Fruit fly (Drosophila melanogaster) whole organism, prepupa: ENCODE results near the gene RpL18.

Experiments used
- CG10631 ChIP-seq: fragments of 200-800 bp; sonication (Bioruptor generic); optimal IDR thresholded peaks from 2 replicates; lab custom pipeline; 2016; ENCODE audit warnings: missing biosample characterization, missing genetic modification characterization
- CG11294 ChIP-seq: fragments of 200-800 bp; sonication (Bioruptor generic); IDR thresholded peaks from 2 replicates; pipeline ENCODE4 v1.3.6; 2022; ENCODE audit warnings: missing biosample characterization, missing genetic modification characterization
- CG11902 ChIP-seq: fragments of 200-800 bp; sonication (Bioruptor generic); optimal IDR thresholded peaks from 3 replicates; lab custom pipeline; 2016; ENCODE audit warnings: missing biosample characterization, missing genetic modification characterization
- CG15336 ChIP-seq: fragments of 200-800 bp; sonication (Bioruptor generic); IDR thresholded peaks from 2 replicates; pipeline ENCODE4 v1.3.6; 2022; ENCODE audit warnings: missing biosample characterization, missing genetic modification characterization
- CG16779 ChIP-seq: fragments of 200-800 bp; sonication (Bioruptor generic); optimal IDR thresholded peaks from 3 replicates; lab custom pipeline; 2017; ENCODE audit warnings: missing biosample characterization, mild to moderate bottlenecking, missing genetic modification characterization
- CG3032 ChIP-seq: fragments of 200-800 bp; optimal IDR thresholded peaks from 2 replicates; lab custom pipeline; 2019; ENCODE audit warnings: missing biosample characterization, mild to moderate bottlenecking, missing genetic modification characterization, moderate library complexity
- CG31627 ChIP-seq: fragments of 200-800 bp; sonication (Bioruptor generic); optimal IDR thresholded peaks from 3 replicates; lab custom pipeline; 2016; ENCODE audit warnings: missing biosample characterization, missing genetic modification characterization
- CG34406 ChIP-seq: fragments of 200-800 bp; sonication (Bioruptor generic); optimal IDR thresholded peaks from 3 replicates; lab custom pipeline; 2016; ENCODE audit warnings: missing biosample characterization, missing genetic modification characterization
- CG3919 ChIP-seq: fragments of 200-800 bp; sonication (Bioruptor generic); optimal IDR thresholded peaks from 3 replicates; lab custom pipeline; 2016; ENCODE audit warnings: missing biosample characterization, missing genetic modification characterization
- CG6163 ChIP-seq: fragments of 200-800 bp; sonication (Bioruptor generic); IDR thresholded peaks from 3 replicates; pipeline ENCODE4 v1.3.6; 2022; ENCODE audit warnings: missing biosample characterization, missing genetic modification characterization
- CG6276 ChIP-seq: fragments of 200-800 bp; sonication (Bioruptor generic); optimal IDR thresholded peaks from 2 replicates; lab custom pipeline; 2017; ENCODE audit warnings: missing biosample characterization, mild to moderate bottlenecking, missing genetic modification characterization
- CG6792 ChIP-seq: fragments of 200-800 bp; sonication (Bioruptor generic); optimal IDR thresholded peaks from 3 replicates; lab custom pipeline; 2016; ENCODE audit warnings: missing biosample characterization, missing genetic modification characterization
- CG7368 ChIP-seq: fragments of 200-800 bp; sonication (Bioruptor generic); optimal IDR thresholded peaks from 3 replicates; lab custom pipeline; 2016; ENCODE audit warnings: missing biosample characterization, missing genetic modification characterization
- CG8119 ChIP-seq: fragments of 200-800 bp; sonication (Bioruptor generic); IDR thresholded peaks from 3 replicates; pipeline ENCODE4 v1.3.6; 2022; ENCODE audit warnings: missing biosample characterization, missing genetic modification characterization
- CG8319 ChIP-seq: fragments of 200-800 bp; sonication (Bioruptor generic); optimal IDR thresholded peaks from 3 replicates; lab custom pipeline; 2016; ENCODE audit warnings: missing biosample characterization, missing genetic modification characterization
- Eip75B ChIP-seq: fragments of 200-800 bp; sonication (Bioruptor generic); optimal IDR thresholded peaks from 3 replicates; lab custom pipeline; 2016; ENCODE audit warnings: missing biosample characterization, missing genetic modification characterization
- Eip78C ChIP-seq: fragments of 200-800 bp; sonication (Bioruptor generic); peaks from one replicate; lab custom pipeline; 2016; ENCODE audit warnings: missing biosample characterization, missing genetic modification characterization
- Ets21C ChIP-seq: fragments of 200-800 bp; sonication (Bioruptor generic); optimal IDR thresholded peaks from 3 replicates; lab custom pipeline; 2016; ENCODE audit warnings: missing biosample characterization, missing genetic modification characterization
- Ets96B ChIP-seq: fragments of 200-800 bp; optimal IDR thresholded peaks from 2 replicates; lab custom pipeline; 2019; ENCODE audit warnings: missing biosample characterization, mild to moderate bottlenecking, missing genetic modification characterization, moderate library complexity
- Gug ChIP-seq: fragments of 200-800 bp; sonication (Bioruptor generic); IDR thresholded peaks from 2 replicates; pipeline ENCODE4 v1.3.6; 2022; ENCODE audit warnings: missing biosample characterization, missing genetic modification characterization
- Hr38 ChIP-seq: sonication (Bioruptor generic); optimal IDR thresholded peaks from 2 replicates; lab custom pipeline; 2016; ENCODE audit warnings: missing biosample characterization, missing genetic modification characterization
- Hr39 ChIP-seq: fragments of 200-800 bp; sonication (Bioruptor generic); optimal IDR thresholded peaks from 2 replicates; lab custom pipeline; 2016; ENCODE audit warnings: missing biosample characterization, missing genetic modification characterization
- Hr4 ChIP-seq: fragments of 200-800 bp; sonication (Bioruptor generic); optimal IDR thresholded peaks from 3 replicates; lab custom pipeline; 2016; ENCODE audit warnings: missing biosample characterization, missing genetic modification characterization
- Lpt ChIP-seq: fragments of 200-800 bp; sonication (Bioruptor generic); optimal IDR thresholded peaks from 3 replicates; lab custom pipeline; 2016; ENCODE audit warnings: missing biosample characterization, missing genetic modification characterization
- Met ChIP-seq: fragments of 200-800 bp; sonication (Bioruptor generic); optimal IDR thresholded peaks from 3 replicates; lab custom pipeline; 2016; ENCODE audit warnings: missing biosample characterization, missing genetic modification characterization
- OdsH ChIP-seq: fragments of 200-800 bp; sonication (Bioruptor generic); optimal IDR thresholded peaks from 3 replicates; lab custom pipeline; 2016; ENCODE audit warnings: missing biosample characterization, missing genetic modification characterization
- Smox ChIP-seq: fragments of 200-800 bp; sonication (Bioruptor generic); optimal IDR thresholded peaks from 3 replicates; lab custom pipeline; 2016; ENCODE audit warnings: missing biosample characterization, missing genetic modification characterization
- Sox102F ChIP-seq: fragments of 200-800 bp; sonication (Bioruptor generic); optimal IDR thresholded peaks from 2 replicates; lab custom pipeline; 2016; ENCODE audit warnings: missing biosample characterization, mild to moderate bottlenecking, missing genetic modification characterization
- Sox14 ChIP-seq: fragments of 200-800 bp; sonication (Bioruptor generic); optimal IDR thresholded peaks from 3 replicates; lab custom pipeline; 2016; ENCODE audit warnings: missing biosample characterization, missing genetic modification characterization
- Sox15 ChIP-seq: fragments of 200-800 bp; sonication (Bioruptor generic); optimal IDR thresholded peaks from 3 replicates; lab custom pipeline; 2016; ENCODE audit warnings: missing biosample characterization, missing genetic modification characterization
- achi ChIP-seq: fragments of 200-800 bp; sonication (Bioruptor generic); optimal IDR thresholded peaks from 3 replicates; lab custom pipeline; 2016; ENCODE audit warnings: missing biosample characterization, missing genetic modification characterization
- acj6 ChIP-seq: fragments of 200-800 bp; sonication (Bioruptor generic); optimal IDR thresholded peaks from 3 replicates; lab custom pipeline; 2016; ENCODE audit warnings: missing biosample characterization, missing genetic modification characterization
- cyc ChIP-seq: fragments of 200-800 bp; sonication (Bioruptor generic); optimal IDR thresholded peaks from 3 replicates; lab custom pipeline; 2016; ENCODE audit warnings: missing biosample characterization, missing genetic modification characterization
- dsx ChIP-seq: fragments of 200-800 bp; optimal IDR thresholded peaks from 3 replicates; lab custom pipeline; 2019; ENCODE audit warnings: missing biosample characterization, mild to moderate bottlenecking, missing genetic modification characterization, moderate library complexity; ENCODE audit not compliant: poor library complexity, severe bottlenecking
- esn ChIP-seq: fragments of 200-800 bp; sonication (Bioruptor generic); optimal IDR thresholded peaks from 2 replicates; lab custom pipeline; 2016; ENCODE audit warnings: missing biosample characterization, mild to moderate bottlenecking, missing genetic modification characterization, moderate library complexity
- fd59A ChIP-seq: fragments of 200-800 bp; sonication (Bioruptor generic); optimal IDR thresholded peaks from 2 replicates; lab custom pipeline; 2017; ENCODE audit warnings: missing biosample characterization, mild to moderate bottlenecking, missing genetic modification characterization, missing genetic modification reagents
- fkh ChIP-seq: fragments of 200-800 bp; sonication (Bioruptor generic); optimal IDR thresholded peaks from 3 replicates; lab custom pipeline; 2017; ENCODE audit warnings: missing biosample characterization, mild to moderate bottlenecking, missing genetic modification characterization, moderate library complexity
- lz ChIP-seq: fragments of 200-800 bp; sonication (Bioruptor generic); optimal IDR thresholded peaks from 3 replicates; lab custom pipeline; 2016; ENCODE audit warnings: missing biosample characterization, missing genetic modification characterization
- net ChIP-seq: fragments of 200-800 bp; sonication (Bioruptor generic); optimal IDR thresholded peaks from 3 replicates; lab custom pipeline; 2016; ENCODE audit warnings: missing biosample characterization, missing genetic modification characterization
- pdm3 ChIP-seq: fragments of 200-800 bp; sonication (Bioruptor generic); optimal IDR thresholded peaks from 3 replicates; lab custom pipeline; 2016; ENCODE audit warnings: missing biosample characterization, missing genetic modification characterization
- salr ChIP-seq, 2 experiments: fragments of 200-800 bp; sonication (Bioruptor generic); optimal IDR thresholded peaks; 3 replicates each; lab custom pipeline; 2016 to 2018; ENCODE audit warnings: missing biosample characterization in 2 of 2, missing genetic modification characterization in 2 of 2, mild to moderate bottlenecking in 1 of 2
- spab ChIP-seq: fragments of 200-800 bp; sonication (Bioruptor generic); optimal IDR thresholded peaks from 2 replicates; lab custom pipeline; 2017; ENCODE audit warnings: missing biosample characterization, mild to moderate bottlenecking, missing genetic modification characterization, missing genetic modification reagents
- ss ChIP-seq, 2 experiments: fragments of 200-800 bp; sonication (Bioruptor generic); optimal IDR thresholded peaks; 2 replicates in 1 of 2; 3 replicates in 1 of 2; lab custom pipeline; 2017 to 2018; ENCODE audit warnings: mild to moderate bottlenecking in 2 of 2, missing biosample characterization in 2 of 2, missing genetic modification characterization in 2 of 2, moderate library complexity in 1 of 2
- topi ChIP-seq: fragments of 200-800 bp; sonication (Bioruptor generic); optimal IDR thresholded peaks from 3 replicates; lab custom pipeline; 2016; ENCODE audit warnings: missing biosample characterization, missing genetic modification characterization

The RpL18 gene

DNA sequence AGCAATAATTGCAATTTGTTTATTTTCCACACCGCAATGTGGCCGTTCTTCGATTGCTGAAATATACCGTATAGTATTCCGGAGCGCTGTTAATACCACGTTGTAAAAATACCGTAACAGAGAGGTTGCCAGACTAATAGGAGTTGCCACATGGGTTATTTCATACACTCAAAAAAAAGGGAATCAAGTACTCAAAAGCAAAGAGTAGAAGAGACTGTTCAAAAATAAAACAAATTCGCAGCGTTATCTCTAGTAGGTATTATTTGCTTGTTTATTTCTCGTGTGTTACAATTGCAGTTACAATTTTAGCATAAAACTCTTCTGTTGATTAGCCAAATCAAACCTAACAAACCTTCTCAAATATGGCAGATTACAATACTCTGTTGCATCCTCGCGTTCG, 9.3 kb upstream of the RpL18 start, which contains the start of gene MED4 (continued):
- TF ChIP-seq CG34406 (GFP tag; lab: Kevin White, UChicago) (peak; percentile 65), CG31627 (peak; percentile 87), Met (peak; percentile 77), net (GFP tag; lab: Kevin White, UChicago) (peak; percentile 80), dsx (GFP tag; lab: Kevin White, UChicago) (peak; percentile 69), Hr38 (GFP tag; lab: Kevin White, UChicago) (no peak), Sox102F (GFP tag; lab: Kevin White, UChicago) (no peak), CG10631 (GFP tag; lab: Kevin White, UChicago) (peak; percentile 76), spab (GFP tag; lab: Kevin White, UChicago) (no peak), salr (GFP tag; optimal IDR thresholded peaks at IDR 0.05; lab: Kevin White, UChicago) (peak in 1 of 2 experiments; percentile 51), CG16779 (tag; lab: Kevin White, UChicago) (no peak), Hr4 (peak; percentile 85), CG7368 (GFP tag; lab: Kevin White, UChicago) (peak; percentile 75), topi (GFP tag; lab: Kevin White, UChicago) (peak; percentile 71), cyc (peak; percentile 82), Gug (GFP tag; lab: Robert Waterston, UW) (peak; percentile 63), Hr39 (GFP tag; lab: Kevin White, UChicago) (peak; percentile 83), CG8319 (GFP tag; lab: Kevin White, UChicago) (no peak), CG3032 (peak; percentile 73)

- TF ChIP-seq CG10631 (GFP tag; lab: Kevin White, UChicago) (peak; percentile 24), pdm3 (GFP tag; lab: Kevin White, UChicago) (peak; percentile 12), Ets21C (GFP tag; lab: Kevin White, UChicago) (no peak), OdsH (peak; percentile 9), Sox14 (peak; percentile 44), Gug (GFP tag; lab: Robert Waterston, UW) (no peak), CG8119 (peak; percentile 20; the same call in 1 of the 3 replicates), Eip78C (GFP tag; lab: Kevin White, UChicago) (peak; percentile 70), dsx (GFP tag; lab: Kevin White, UChicago) (no peak), fkh (GFP tag; lab: Kevin White, UChicago) (peak; percentile 15), achi (GFP tag; lab: Kevin White, UChicago) (peak; percentile 66), CG6163 (GFP tag; lab: Robert Waterston, UW) (peak; percentile 50; the same call in 1 of the 3 replicates), Smox (GFP tag; lab: Kevin White, UChicago) (peak; percentile 4), CG3032 (peak; percentile 41), CG15336 (GFP tag; lab: Robert Waterston, UW) (0 out of 2 replicates have a peak, but pooled peaks have one; percentile 12), CG3919 (peak; percentile 12), cyc (peak; percentile 29), Ets96B (tag; lab: Kevin White, UChicago) (peak; percentile 14), topi (GFP tag; lab: Kevin White, UChicago) (peak; percentile 8), Hr39 (GFP tag; lab: Kevin White, UChicago) (peak; percentile 21), spab (GFP tag; lab: Kevin White, UChicago) (no peak), CG11294 (GFP tag; lab: Robert Waterston, UW) (no peak), esn (GFP tag; lab: Kevin White, UChicago) (peak; percentile 39), lz (GFP tag; lab: Kevin White, UChicago) (peak; percentile 28), Hr4 (peak; percentile 34), salr (GFP tag; optimal IDR thresholded peaks at IDR 0.05; lab: Kevin White, UChicago) (no peak), Met (peak; percentile 4), Eip75B (GFP tag; lab: Kevin White, UChicago) (peak; percentile 29)
These were observed 8.0 kb upstream of the RpL18 start, which contains the start of gene Cdc27 for dm6 chr3L:7249167-7249566. Gene Cdc27, minus strand, starts transcription at chr3L:7249340.

DNA sequence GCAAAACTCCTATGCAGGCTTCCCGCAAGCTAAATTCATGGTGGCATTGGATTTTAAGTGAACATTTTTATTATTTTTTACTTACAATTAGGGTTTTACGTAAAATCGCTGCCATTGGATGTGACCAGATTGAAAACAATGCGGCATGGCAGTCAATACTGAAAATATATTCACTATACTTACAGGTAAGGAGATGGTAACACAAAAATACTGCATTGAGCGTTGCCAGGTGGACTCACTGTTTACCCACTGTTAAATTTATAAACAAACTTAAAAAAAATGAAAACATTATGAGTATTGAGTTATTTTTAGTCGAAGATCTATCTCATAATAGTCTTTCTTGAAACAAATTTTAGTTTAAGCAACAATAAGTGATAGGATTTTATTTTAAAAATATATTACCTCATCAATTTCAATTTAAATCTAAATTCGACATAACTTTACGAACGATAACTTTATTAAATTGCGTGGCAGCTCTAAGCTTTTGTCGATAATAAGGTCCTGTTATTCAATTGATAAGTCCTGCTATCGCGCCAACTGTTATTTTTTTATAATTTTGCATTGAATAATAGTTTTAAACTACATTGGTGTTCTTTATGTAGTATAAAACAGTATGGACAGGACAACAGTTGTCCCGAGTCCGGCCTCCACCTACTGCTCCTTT, 2.8 kb upstream of the RpL18 start, which contains the start of the genes mRpL50 and mei-P22:
TSS of gene mRpL50 (minus strand) at position 159 of the 664 bp plus-strand sequence.
TSS of gene mei-P22 (plus strand) at position 614 of the 664 bp plus-strand sequence.
- peak; percentile 24 for TF ChIP-seq OdsH
- no peak for TF ChIP-seq Lpt (GFP tag; lab: Kevin White, UChicago)
- TF ChIP-seq Ets21C (GFP tag; lab: Kevin White, UChicago): no peak
- peak; percentile 37 for TF ChIP-seq Hr39 (GFP tag; lab: Kevin White, UChicago)
- no peak for TF ChIP-seq cyc
- peak; percentile 38 for TF ChIP-seq esn (GFP tag; lab: Kevin White, UChicago)
- TF ChIP-seq CG11902: no peak
- TF ChIP-seq CG6792: peak; percentile 7
- no peak for TF ChIP-seq Ets96B (tag; lab: Kevin White, UChicago)
- TF ChIP-seq lz (GFP tag; lab: Kevin White, UChicago): peak; percentile 31
- TF ChIP-seq Eip75B (GFP tag; lab: Kevin White, UChicago): peak; percentile 5
- TF ChIP-seq Sox14: peak; percentile 15
- no peak for TF ChIP-seq fd59A
- TF ChIP-seq Sox15 (GFP tag; lab: Kevin White, UChicago): no peak
- no peak for TF ChIP-seq salr (GFP tag; optimal IDR thresholded peaks at IDR 0.05; lab: Kevin White, UChicago)
- TF ChIP-seq Met: peak; percentile 11
- TF ChIP-seq acj6 (GFP tag; lab: Kevin White, UChicago): peak; percentile 4
- peak; percentile 28 for TF ChIP-seq CG31627
- TF ChIP-seq fkh (GFP tag; lab: Kevin White, UChicago): peak; percentile 93
- TF ChIP-seq CG6276 (GFP tag; lab: Kevin White, UChicago): no peak
- TF ChIP-seq Hr4: peak; percentile 21
- no peak for TF ChIP-seq ss (GFP tag; optimal IDR thresholded peaks at IDR 0.05; lab: Kevin White, UChicago)
